Worm (Caenorhabditis elegans) whole organism, late embryonic: Measurements from ENCODE around the gene dpy-31.

ENCODE experiments used
- odd-2 ChIP-seq: sonication (generic microtip); optimal IDR thresholded peaks from 2 replicates; lab custom pipeline; 2017; ENCODE audit warnings: antibody characterized with exemption, mild to moderate bottlenecking, missing genetic modification characterization, missing compliant biosample characterization
- rnt-1 ChIP-seq: sonication (generic microtip); optimal IDR thresholded peaks from 2 replicates; lab custom pipeline; 2016; ENCODE audit warnings: missing genetic modification characterization, missing compliant biosample characterization
- ztf-16 ChIP-seq: sonication (generic microtip); optimal IDR thresholded peaks from 2 replicates; lab custom pipeline; 2017; ENCODE audit warnings: missing genetic modification characterization, missing compliant biosample characterization

DNA sequence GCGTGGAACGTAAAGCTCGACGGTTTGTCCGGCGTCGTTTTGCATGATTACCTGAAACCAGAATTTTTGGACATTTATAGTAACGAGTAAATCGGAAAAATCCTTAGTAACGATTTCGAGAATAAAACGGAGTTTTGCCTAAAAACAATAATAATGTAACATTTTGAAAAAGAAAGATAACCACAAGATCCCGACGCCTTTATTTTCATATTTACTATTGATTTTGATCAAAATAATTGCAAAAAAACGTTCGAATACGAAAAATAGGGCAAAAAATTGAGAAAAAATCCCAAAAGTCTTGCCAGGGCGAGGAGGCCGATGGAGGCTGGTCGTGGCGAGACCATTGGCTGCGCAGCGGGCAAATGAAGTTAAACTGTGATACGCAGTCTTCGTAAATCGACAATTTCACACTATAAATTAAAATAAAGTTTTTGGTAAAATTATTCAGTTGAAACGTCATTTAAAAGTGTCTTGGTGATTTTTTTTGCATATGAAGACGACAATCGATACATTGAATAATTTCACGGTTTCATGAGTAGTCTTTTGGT lies 12.4 kb upstream of the dpy-31 start, which contains the start of gene rps-21:
- TF ChIP-seq odd-2 (tag; lab: Kevin White, UChicago) (no peak), rnt-1 (peak; percentile 19), ztf-16 (tag; lab: Kevin White, UChicago) (no peak)
